Fruit fly (Drosophila melanogaster): ENCODE results near the gene CG15579.
A peak's percentile ranks its signal among the peaks of the same experiment; 100 is the strongest.

The CG15579 gene

dm6 chrX:4322234-4323210 lies 10.9 kb upstream of the CG15579 start, which contains the start of gene norpA (continued):
- no peak for TF ChIP-seq hkb (optimal IDR thresholded peaks at IDR 0.05)
- peak; percentile 55; the same call in 1 of the 2 replicates for TF ChIP-seq hkb (GFP tag; IDR thresholded peaks at IDR 0.05)
- no peak for TF ChIP-seq emc (GFP tag; optimal IDR thresholded peaks at IDR 0.05)
- TF ChIP-seq CG18011 (GFP tag; optimal IDR thresholded peaks at IDR 0.05) = no peak
- peak; percentile 10 for TF ChIP-seq CG13624 (GFP tag; optimal IDR thresholded peaks at IDR 0.05)
- no peak for TF ChIP-seq repo (GFP tag; optimal IDR thresholded peaks at IDR 0.05)
- TF ChIP-seq CG9797 (GFP tag; optimal IDR thresholded peaks at IDR 0.05) = peak; percentile 12
- no peak for TF ChIP-seq zfh1 (GFP tag; IDR thresholded peaks at IDR 0.05)
- no peak for TF ChIP-seq Gsc (GFP tag; IDR thresholded peaks at IDR 0.05)
- TF ChIP-seq bowl (GFP tag; IDR thresholded peaks at IDR 0.05) = no peak
- TF ChIP-seq vvl (GFP tag; IDR thresholded peaks at IDR 0.05) = peak; percentile 16; the same call in 1 of the 2 replicates
- no peak for TF ChIP-seq CG11085 (GFP tag; IDR thresholded peaks at IDR 0.05)
- no peak for TF ChIP-seq Neu2 (GFP tag; optimal IDR thresholded peaks at IDR 0.05; ENCODE audit: borderline replicate concordance)
- peak; percentile 45 for TF ChIP-seq CG14710 (tag; optimal IDR thresholded peaks at IDR 0.05)
- TF ChIP-seq CG13775 (GFP tag; optimal IDR thresholded peaks at IDR 0.05) = no peak
- no peak for TF ChIP-seq CG6683 (GFP tag; optimal IDR thresholded peaks at IDR 0.05)
- TF ChIP-seq CG12299 (tag; optimal IDR thresholded peaks at IDR 0.05) = no peak
- TF ChIP-seq schlank (tag; optimal IDR thresholded peaks at IDR 0.05) = no peak
- TF ChIP-seq Hr78 (GFP tag; optimal IDR thresholded peaks at IDR 0.05) = no peak
- no peak for TF ChIP-seq Poxn (GFP tag; IDR thresholded peaks at IDR 0.05)
- peak; percentile 93 for TF ChIP-seq ato (GFP tag; IDR thresholded peaks at IDR 0.05; ENCODE audit: partially characterized antibody)
- TF ChIP-seq CG13287 (GFP tag; IDR thresholded peaks at IDR 0.05; ENCODE audit: partially characterized antibody) = peak; percentile 92
- TF ChIP-seq CG12236 (GFP tag; optimal IDR thresholded peaks at IDR 0.05) = no peak
- no peak for TF ChIP-seq Chrac-16 (GFP tag; optimal IDR thresholded peaks at IDR 0.05)
- no peak for TF ChIP-seq nerfin-1 (tag; optimal IDR thresholded peaks at IDR 0.05)
- no peak for TF ChIP-seq CG1233 (GFP tag; optimal IDR thresholded peaks at IDR 0.05)
- no peak for TF ChIP-seq her (GFP tag; optimal IDR thresholded peaks at IDR 0.05)
- no peak for TF ChIP-seq B-H1 (GFP tag; IDR thresholded peaks at IDR 0.05)
- TF ChIP-seq CG7987 (GFP tag; optimal IDR thresholded peaks at IDR 0.05) = no peak
- TF ChIP-seq NfI (GFP tag; optimal IDR thresholded peaks at IDR 0.05) = no peak
- TF ChIP-seq Dip3 (GFP tag; optimal IDR thresholded peaks at IDR 0.05) = no peak
- no peak for TF ChIP-seq luna (GFP tag; optimal IDR thresholded peaks at IDR 0.05)
- no peak for TF ChIP-seq Six4 (GFP tag; optimal IDR thresholded peaks at IDR 0.05)
- no peak for TF ChIP-seq sim (GFP tag; IDR thresholded peaks at IDR 0.05)
- TF ChIP-seq Gug (GFP tag; IDR thresholded peaks at IDR 0.05) = no peak
- no peak for TF ChIP-seq CG8478 (optimal IDR thresholded peaks at IDR 0.05)
- peak; percentile 92 for TF ChIP-seq mld (GFP tag; IDR thresholded peaks at IDR 0.05; ENCODE audit: partially characterized antibody)
- TF ChIP-seq CG17912 (GFP tag; optimal IDR thresholded peaks at IDR 0.05) = no peak
- no peak for TF ChIP-seq CG7357 (GFP tag; IDR thresholded peaks at IDR 0.05)
- TF ChIP-seq croc (GFP tag; conservative IDR thresholded peaks at IDR 0.05) = no peak
- no peak; the same call in 1 of the 2 replicates for TF ChIP-seq stc (GFP tag; IDR thresholded peaks at IDR 0.05)
- peak; percentile 98 for TF ChIP-seq CG6791 (GFP tag; IDR thresholded peaks at IDR 0.05; ENCODE audit: partially characterized antibody)
- TF ChIP-seq slbo (GFP tag; IDR thresholded peaks at IDR 0.05) = peak; percentile 44
- peak; percentile 55 for TF ChIP-seq CG15514 (GFP tag; optimal IDR thresholded peaks at IDR 0.05)
- no peak for TF ChIP-seq CG10565 (GFP tag; optimal IDR thresholded peaks at IDR 0.05)
- peak; percentile 69 for TF ChIP-seq Doc3 (GFP tag; IDR thresholded peaks at IDR 0.05; ENCODE audit: partially characterized antibody)
- TF ChIP-seq gem (tag; optimal IDR thresholded peaks at IDR 0.05) = peak; percentile 49
- TF ChIP-seq CG30431 (GFP tag; optimal IDR thresholded peaks at IDR 0.05) = no peak
- TF ChIP-seq CG11247 (GFP tag; IDR thresholded peaks at IDR 0.05) = 0 out of 2 replicates have a peak, but pooled peaks have one; percentile 18

Data from whole organism, embryonic.